Fruit fly (Drosophila melanogaster): Measurements from ENCODE around the gene CG32815.

The CG32815 gene

dm6 chrX:933997-934396 is 1.7 kb downstream of the CG32815 start:
- TF ChIP-seq CG17806 (tag; optimal IDR thresholded peaks at IDR 0.05), result no peak
- TF ChIP-seq Snoo (tag; optimal IDR thresholded peaks at IDR 0.05), result no peak
- TF ChIP-seq CG8301 (tag; optimal IDR thresholded peaks at IDR 0.05), result no peak
- no peak for TF ChIP-seq CG10348 (GFP tag; IDR thresholded peaks at IDR 0.05)
- TF ChIP-seq CG15710 (tag; optimal IDR thresholded peaks at IDR 0.05), result no peak
- TF ChIP-seq CG34367 (tag; optimal IDR thresholded peaks at IDR 0.05), result no peak
- no peak for TF ChIP-seq D1 (tag; optimal IDR thresholded peaks at IDR 0.05)
- TF ChIP-seq CG9948 (tag; optimal IDR thresholded peaks at IDR 0.05), result no peak
- no peak for TF ChIP-seq rn (GFP tag; IDR thresholded peaks at IDR 0.05)

DNA sequence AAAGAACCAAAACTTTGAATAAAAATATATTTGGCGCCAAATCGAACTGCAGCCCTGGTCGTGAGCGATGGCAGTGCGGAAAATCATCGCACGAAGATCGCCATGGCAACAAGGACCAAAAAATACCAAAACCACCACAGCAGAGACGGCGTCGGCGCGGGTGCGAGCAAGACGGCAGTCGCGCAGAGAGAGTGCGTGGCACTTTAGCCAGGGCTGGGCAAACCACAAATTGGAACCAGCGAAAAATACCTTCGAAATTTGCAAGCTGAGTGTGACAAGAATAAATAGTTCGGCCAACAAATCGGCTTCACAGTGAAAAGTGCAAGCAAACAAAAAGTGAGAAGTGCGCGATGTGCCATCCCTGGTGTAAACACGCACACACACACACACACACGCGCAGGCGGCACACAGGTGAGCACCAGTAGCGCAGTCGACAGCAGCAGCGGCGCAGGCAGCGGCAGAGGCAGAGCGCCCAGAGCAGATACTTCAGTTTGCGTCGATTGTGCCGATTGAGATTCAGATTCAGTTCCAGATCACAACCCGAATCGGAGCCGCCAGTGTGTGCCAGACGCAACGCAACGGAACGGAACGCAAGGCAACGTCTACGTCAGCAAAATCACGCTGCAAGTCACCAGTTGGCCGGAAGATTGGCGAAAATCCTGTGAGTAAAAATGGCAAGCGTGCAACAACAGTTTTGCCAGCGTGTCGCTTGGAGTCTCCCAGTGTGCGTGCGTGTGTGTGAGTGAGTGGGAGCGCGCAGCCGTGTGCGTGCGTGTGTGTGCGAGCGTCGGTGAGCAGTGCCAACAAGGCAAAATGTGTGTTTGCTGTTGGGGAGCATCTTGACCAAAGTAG is 3.0 kb downstream of the CG32815 start, which contains the start of gene TRAM:
TSS of gene TRAM (plus strand) at position 184 of the 852 bp plus-strand sequence.
- peak; percentile 96 for TF ChIP-seq Pif1B (GFP tag; optimal IDR thresholded peaks at IDR 0.05)
- TF ChIP-seq CG9948 (tag; optimal IDR thresholded peaks at IDR 0.05), result peak; percentile 95
- peak; percentile 99 for TF ChIP-seq Ets98B (GFP tag; IDR thresholded peaks at IDR 0.05)
- TF ChIP-seq CG8301 (tag; optimal IDR thresholded peaks at IDR 0.05), result peak; percentile 98
- TF ChIP-seq CG17806 (tag; optimal IDR thresholded peaks at IDR 0.05), result peak; percentile 96
- TF ChIP-seq gl (tag; optimal IDR thresholded peaks at IDR 0.05), result peak; percentile 96
- peak; percentile 98 for TF ChIP-seq CG15710 (tag; optimal IDR thresholded peaks at IDR 0.05)
- TF ChIP-seq rn (GFP tag; IDR thresholded peaks at IDR 0.05), result peak; percentile 98
- peak; percentile 100 for TF ChIP-seq fd96Ca (GFP tag; IDR thresholded peaks at IDR 0.05)
- TF ChIP-seq D1 (tag; optimal IDR thresholded peaks at IDR 0.05), result no peak
- peak; percentile 43 for TF ChIP-seq EcR (GFP tag; optimal IDR thresholded peaks at IDR 0.05)
- TF ChIP-seq CG8159 (tag; optimal IDR thresholded peaks at IDR 0.05), result peak; percentile 95
- peak; percentile 97 for TF ChIP-seq CG10348 (GFP tag; IDR thresholded peaks at IDR 0.05)
- TF ChIP-seq CG12605 (GFP tag; IDR thresholded peaks at IDR 0.05), result peak; percentile 99
- peak; percentile 99 for TF ChIP-seq CG14655 (GFP tag; optimal IDR thresholded peaks at IDR 0.05)
- peak; percentile 95 for TF ChIP-seq CG13204 (GFP tag; optimal IDR thresholded peaks at IDR 0.05)
- TF ChIP-seq Snoo (tag; optimal IDR thresholded peaks at IDR 0.05), result peak; percentile 97
- TF ChIP-seq CG32121 (GFP tag; IDR thresholded peaks at IDR 0.05), result peak; percentile 99
- TF ChIP-seq Pif1A (GFP tag; optimal IDR thresholded peaks at IDR 0.05), result peak; percentile 97
- TF ChIP-seq CG4496 (GFP tag; IDR thresholded peaks at IDR 0.05), result peak; percentile 100
- TF ChIP-seq CG34367 (tag; optimal IDR thresholded peaks at IDR 0.05), result peak; percentile 97

DNA sequence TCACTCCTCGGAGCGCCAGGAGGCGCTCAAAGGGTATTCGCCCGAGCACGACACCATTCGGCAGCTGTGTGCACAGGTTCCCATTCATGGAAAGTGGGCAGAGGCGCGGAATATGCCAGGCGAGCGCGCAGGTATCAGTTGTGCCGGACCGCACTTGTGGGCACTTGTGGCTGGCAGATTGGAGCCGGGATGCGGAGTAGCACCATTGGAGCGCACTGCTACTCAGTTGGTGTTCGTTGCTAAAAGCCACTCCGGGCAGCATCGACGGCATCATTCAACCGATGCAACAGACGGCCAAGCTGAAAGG is 3.6 kb downstream of the CG32815 start:
- TF ChIP-seq Snoo (tag; optimal IDR thresholded peaks at IDR 0.05), result no peak
- TF ChIP-seq CG15710 (tag; optimal IDR thresholded peaks at IDR 0.05), result no peak

- TF ChIP-seq CG10348 (GFP tag; IDR thresholded peaks at IDR 0.05) (no peak), Snoo (tag; optimal IDR thresholded peaks at IDR 0.05) (no peak), CG9948 (tag; optimal IDR thresholded peaks at IDR 0.05) (no peak), CG12605 (GFP tag; IDR thresholded peaks at IDR 0.05) (no peak), CG8159 (tag; optimal IDR thresholded peaks at IDR 0.05) (no peak)
Measured at dm6 chrX:940580-941184, 8.4 kb downstream of the CG32815 start, which contains the start of the genes CG3704 and mus81. CG3704 (minus strand) TSS chrX:940805. mus81 (plus strand) TSS chrX:941075.

DNA sequence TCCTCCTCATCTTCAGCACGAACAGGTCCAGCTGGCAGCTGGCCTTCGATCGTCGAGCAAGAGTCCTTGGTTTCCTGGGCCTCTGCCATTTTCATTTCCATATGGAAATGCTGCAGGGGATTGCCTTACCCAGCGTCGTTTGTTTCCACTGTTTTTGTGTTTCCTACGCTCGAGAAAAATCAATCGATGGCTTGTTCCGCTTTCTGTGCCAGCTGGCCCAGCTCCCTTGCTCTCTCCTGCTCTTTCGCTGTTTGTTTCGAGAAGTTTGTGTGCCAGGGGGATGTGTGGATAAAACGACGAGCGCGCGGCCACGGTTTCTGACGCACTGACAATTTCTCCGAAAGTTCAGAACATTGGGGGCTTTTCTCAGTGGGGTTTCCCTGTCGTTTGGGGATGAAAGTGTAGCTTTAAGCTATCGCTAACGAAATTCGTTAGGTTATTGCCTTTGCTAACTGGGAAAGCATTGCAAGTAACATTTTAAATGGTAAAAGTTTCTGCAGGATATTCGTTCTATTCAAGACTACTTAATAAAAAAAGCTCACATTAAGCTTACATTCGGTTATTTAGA is 13.3 kb downstream of the CG32815 start, which contains the start of gene CG3703:
TSS of gene CG3703 (minus strand) at position 328 of the 568 bp plus-strand sequence.
- TF ChIP-seq gl (tag; optimal IDR thresholded peaks at IDR 0.05) (no peak), D1 (tag; optimal IDR thresholded peaks at IDR 0.05) (no peak), CG32121 (GFP tag; IDR thresholded peaks at IDR 0.05) (no peak), CG8301 (tag; optimal IDR thresholded peaks at IDR 0.05) (no peak), CG10348 (GFP tag; IDR thresholded peaks at IDR 0.05) (no peak), EcR (GFP tag; optimal IDR thresholded peaks at IDR 0.05) (no peak), Pif1A (GFP tag; optimal IDR thresholded peaks at IDR 0.05) (no peak), CG14655 (GFP tag; optimal IDR thresholded peaks at IDR 0.05) (no peak), CG34367 (tag; optimal IDR thresholded peaks at IDR 0.05) (no peak), rn (GFP tag; IDR thresholded peaks at IDR 0.05) (no peak), CG17806 (tag; optimal IDR thresholded peaks at IDR 0.05) (no peak), CG15710 (tag; optimal IDR thresholded peaks at IDR 0.05) (no peak), CG8159 (tag; optimal IDR thresholded peaks at IDR 0.05) (no peak), CG12605 (GFP tag; IDR thresholded peaks at IDR 0.05) (no peak), Snoo (tag; optimal IDR thresholded peaks at IDR 0.05) (no peak)

DNA sequence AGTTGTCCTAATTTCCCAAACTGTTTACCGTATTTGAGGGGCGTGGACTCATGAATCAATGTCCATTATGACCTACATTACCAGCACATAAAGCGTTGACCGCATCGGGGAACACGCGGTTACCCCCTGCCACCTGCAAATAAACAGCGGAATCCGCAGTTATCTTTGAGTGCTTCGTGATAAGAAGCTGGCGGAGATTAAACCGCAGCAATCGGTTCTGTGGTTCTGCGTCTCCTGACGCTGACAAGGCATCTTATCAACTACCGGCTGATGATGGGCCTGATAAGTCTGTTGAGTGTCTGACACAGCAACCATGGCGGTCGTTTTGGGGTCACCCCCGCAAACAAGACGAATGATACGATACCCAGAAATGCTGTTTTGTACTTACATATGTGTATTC is 13.9 kb downstream of the CG32815 start:
- TF ChIP-seq CG34367 (tag; optimal IDR thresholded peaks at IDR 0.05) (no peak), EcR (GFP tag; optimal IDR thresholded peaks at IDR 0.05) (peak; percentile 73)

Data from whole organism, pupa.